Worm (Caenorhabditis elegans): ENCODE data around the gene nlp-19.

- no peak for TF ChIP-seq ztf-29 (GFP tag; IDR thresholded peaks at IDR 0.05)
- TF ChIP-seq tab-1 (GFP tag; IDR thresholded peaks at IDR 0.05), result no peak
- TF ChIP-seq ztf-23 (GFP tag; IDR thresholded peaks at IDR 0.05), result no peak
- TF ChIP-seq klf-2 (GFP tag; conservative IDR thresholded peaks at IDR 0.05), result no peak
- TF ChIP-seq ref-1 (GFP tag; conservative IDR thresholded peaks at IDR 0.05), result no peak
- no peak for TF ChIP-seq T22C8.4 (GFP tag; IDR thresholded peaks at IDR 0.05)
Measured at ce11 chrX:10924031-10924430, 34.5 kb upstream of the nlp-19 start.
